In the genomic region with DNA sequence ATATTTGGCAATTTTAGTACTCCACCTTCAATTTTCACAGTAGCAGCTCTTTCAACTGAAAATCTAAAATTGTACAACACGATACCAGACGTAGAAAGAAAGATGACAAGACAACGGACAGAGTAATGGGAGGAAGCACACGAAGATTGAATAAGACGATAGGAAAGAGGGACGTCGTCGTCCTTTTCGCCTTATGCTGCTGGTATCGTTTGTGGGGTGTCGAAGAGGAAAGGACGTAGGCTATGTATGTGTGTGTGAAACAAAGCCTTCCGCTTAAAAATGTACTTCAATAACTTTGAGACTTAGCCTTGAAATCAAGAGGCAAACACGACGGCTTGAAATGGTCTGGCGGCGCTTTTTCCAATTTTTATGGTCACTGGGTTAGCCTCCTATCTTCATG, we compare ENCODE assay signal across 5 worm cellular contexts.
A peak's percentile ranks its signal among the peaks of the same experiment; 100 is the strongest.
TF ChIP-seq lines count a peak whose summit lies in the region.

No protein-coding gene starts in this region.

TF ChIP-seq in whole organism, L1 larva, 84 proteins besides CTCF, POLR2A, EP300 and RAD21:
- TF ChIP-seq aly-2 (tag; optimal IDR thresholded peaks at IDR 0.05; lab: Kevin White, UChicago) (no peak), sox-4 (tag; optimal IDR thresholded peaks at IDR 0.05; lab: Kevin White, UChicago) (no peak), lin-14 (GFP tag; optimal IDR thresholded peaks at IDR 0.05; lab: Kevin White, UChicago) (peak; percentile 37)
TF ChIP-seq in whole organism, L1 larva: peak in this region for 1.

TF ChIP-seq in whole organism, L2 larva, 48 proteins besides CTCF, POLR2A, EP300 and RAD21:
- no peak for TF ChIP-seq sma-9 (GFP tag; optimal IDR thresholded peaks at IDR 0.05; lab: Kevin White, UChicago)
- TF ChIP-seq sma-9 (tag; optimal IDR thresholded peaks at IDR 0.05; lab: Kevin White, UChicago): no peak
- peak; percentile 45 for TF ChIP-seq nhr-25 (tag; optimal IDR thresholded peaks at IDR 0.05; lab: Kevin White, UChicago)
- no peak for TF ChIP-seq nhr-77 (tag; optimal IDR thresholded peaks at IDR 0.05; lab: Kevin White, UChicago)
- no peak for TF ChIP-seq fos-1 (tag; optimal IDR thresholded peaks at IDR 0.05; lab: Kevin White, UChicago)
- peak; percentile 40 for TF ChIP-seq unc-55 (GFP tag; optimal IDR thresholded peaks at IDR 0.05; lab: Kevin White, UChicago)

TF ChIP-seq in whole organism, L3 larva, 47 proteins besides CTCF, POLR2A, EP300 and RAD21:
- TF ChIP-seq elt-1 (tag; optimal IDR thresholded peaks at IDR 0.05; lab: Kevin White, UChicago) (peak; percentile 7), jun-1 (tag; optimal IDR thresholded peaks at IDR 0.05; lab: Kevin White, UChicago) (no peak), nhr-25 (tag; optimal IDR thresholded peaks at IDR 0.05; lab: Kevin White, UChicago) (peak; percentile 82), sea-2 (GFP tag; optimal IDR thresholded peaks at IDR 0.05; lab: Kevin White, UChicago) (no peak)

TF ChIP-seq in whole organism, L4 larva, 104 proteins besides CTCF, POLR2A, EP300 and RAD21:
- TF ChIP-seq Y48G9A.11 (GFP tag; IDR thresholded peaks at IDR 0.05; lab: Robert Waterston, UW): no peak
- peak; percentile 18 for TF ChIP-seq mep-1 (tag; optimal IDR thresholded peaks at IDR 0.05; lab: Kevin White, UChicago)
- no peak for TF ChIP-seq daf-19 (GFP tag; conservative IDR thresholded peaks at IDR 0.05; lab: Robert Waterston, UW)
- TF ChIP-seq zip-2 (tag; optimal IDR thresholded peaks at IDR 0.05; lab: Kevin White, UChicago): no peak
- TF ChIP-seq pha-4 (GFP tag; IDR thresholded peaks at IDR 0.05; lab: Robert Waterston, UW): no peak
- no peak for TF ChIP-seq pha-4 (tag; optimal IDR thresholded peaks at IDR 0.05; lab: Kevin White, UChicago)
- TF ChIP-seq unc-62 (GFP tag; optimal IDR thresholded peaks at IDR 0.05 in 1 of 2; lab: Kevin White, UChicago): peak in 1 of 2 experiments; percentile 95
- no peak for TF ChIP-seq unc-62 (tag; optimal IDR thresholded peaks at IDR 0.05; lab: Kevin White, UChicago)
- TF ChIP-seq nhr-10 (tag; optimal IDR thresholded peaks at IDR 0.05; lab: Kevin White, UChicago): no peak
- peak; percentile 12 for TF ChIP-seq hlh-30 (tag; optimal IDR thresholded peaks at IDR 0.05; lab: Kevin White, UChicago; ENCODE audit: insufficient read depth)
- no peak for TF ChIP-seq lin-38 (GFP tag; IDR thresholded peaks at IDR 0.05; lab: Robert Waterston, UW)
- TF ChIP-seq rbr-2 (tag; optimal IDR thresholded peaks at IDR 0.05; lab: Kevin White, UChicago): no peak
- TF ChIP-seq R02D3.7 (tag; optimal IDR thresholded peaks at IDR 0.05; lab: Kevin White, UChicago): no peak
- TF ChIP-seq spr-3 (GFP tag; optimal IDR thresholded peaks at IDR 0.05; lab: Kevin White, UChicago): no peak

TF ChIP-seq in whole organism, mixed stage, embryonic, 35 proteins besides CTCF, POLR2A, EP300 and RAD21:
- TF ChIP-seq cnd-1 (tag; optimal IDR thresholded peaks at IDR 0.05; lab: Kevin White, UChicago): no peak
- TF ChIP-seq ces-1 (GFP tag; optimal IDR thresholded peaks at IDR 0.05; lab: Kevin White, UChicago): peak; percentile 51
